Worm (Caenorhabditis elegans) whole organism, midembryonic: ENCODE data around the gene F46G11.2.

ENCODE experiments used
- T22C8.4 ChIP-seq: fragments of 200-800 bp; sonication (Bioruptor generic); IDR thresholded peaks from 2 replicates; pipeline ENCODE4 v1.3.6; 2022; ENCODE audit warnings: missing genetic modification characterization, missing compliant biosample characterization
- cog-1 ChIP-seq: sonication (generic microtip); optimal IDR thresholded peaks from 2 replicates; lab custom pipeline; 2016; ENCODE audit warnings: missing genetic modification characterization, missing compliant biosample characterization
- flt-1 ChIP-seq: fragments of 200-800 bp; sonication (Bioruptor generic); IDR thresholded peaks from 2 replicates; pipeline ENCODE4 v1.3.6; 2022; ENCODE audit warnings: missing genetic modification characterization, missing compliant biosample characterization
- klf-2 ChIP-seq: fragments of 200-800 bp; sonication (Bioruptor generic); conservative IDR thresholded peaks from 2 replicates; pipeline ENCODE4 v1.3.6; 2022; ENCODE audit warnings: missing genetic modification reagents, missing genetic modification characterization, missing compliant biosample characterization
- med-1 ChIP-seq: sonication (generic microtip); optimal IDR thresholded peaks from 2 replicates; lab custom pipeline; 2017; ENCODE audit warnings: missing genetic modification characterization, mild to moderate bottlenecking, missing compliant biosample characterization, antibody characterized with exemption, missing genetic modification reagents; ENCODE audit not compliant: insufficient read depth
- ref-1 ChIP-seq: fragments of 200-800 bp; sonication (Bioruptor generic); conservative IDR thresholded peaks from 2 replicates; pipeline ENCODE4 v1.3.6; 2022; ENCODE audit warnings: missing genetic modification reagents, missing genetic modification characterization, missing compliant biosample characterization
- tab-1 ChIP-seq: fragments of 200-800 bp; sonication (Bioruptor generic); IDR thresholded peaks from 2 replicates; pipeline ENCODE4 v1.3.6; 2022; ENCODE audit warnings: missing genetic modification characterization, missing compliant biosample characterization
- ztf-23 ChIP-seq: fragments of 200-800 bp; sonication (Bioruptor generic); IDR thresholded peaks from 2 replicates; pipeline ENCODE4 v1.3.6; 2022; ENCODE audit warnings: missing genetic modification reagents, missing genetic modification characterization, missing compliant biosample characterization
- ztf-29 ChIP-seq: fragments of 200-800 bp; sonication (Bioruptor generic); IDR thresholded peaks from 2 replicates; pipeline ENCODE4 v1.3.6; 2022; ENCODE audit warnings: missing genetic modification reagents, missing genetic modification characterization, missing compliant biosample characterization

The F46G11.2 gene

DNA sequence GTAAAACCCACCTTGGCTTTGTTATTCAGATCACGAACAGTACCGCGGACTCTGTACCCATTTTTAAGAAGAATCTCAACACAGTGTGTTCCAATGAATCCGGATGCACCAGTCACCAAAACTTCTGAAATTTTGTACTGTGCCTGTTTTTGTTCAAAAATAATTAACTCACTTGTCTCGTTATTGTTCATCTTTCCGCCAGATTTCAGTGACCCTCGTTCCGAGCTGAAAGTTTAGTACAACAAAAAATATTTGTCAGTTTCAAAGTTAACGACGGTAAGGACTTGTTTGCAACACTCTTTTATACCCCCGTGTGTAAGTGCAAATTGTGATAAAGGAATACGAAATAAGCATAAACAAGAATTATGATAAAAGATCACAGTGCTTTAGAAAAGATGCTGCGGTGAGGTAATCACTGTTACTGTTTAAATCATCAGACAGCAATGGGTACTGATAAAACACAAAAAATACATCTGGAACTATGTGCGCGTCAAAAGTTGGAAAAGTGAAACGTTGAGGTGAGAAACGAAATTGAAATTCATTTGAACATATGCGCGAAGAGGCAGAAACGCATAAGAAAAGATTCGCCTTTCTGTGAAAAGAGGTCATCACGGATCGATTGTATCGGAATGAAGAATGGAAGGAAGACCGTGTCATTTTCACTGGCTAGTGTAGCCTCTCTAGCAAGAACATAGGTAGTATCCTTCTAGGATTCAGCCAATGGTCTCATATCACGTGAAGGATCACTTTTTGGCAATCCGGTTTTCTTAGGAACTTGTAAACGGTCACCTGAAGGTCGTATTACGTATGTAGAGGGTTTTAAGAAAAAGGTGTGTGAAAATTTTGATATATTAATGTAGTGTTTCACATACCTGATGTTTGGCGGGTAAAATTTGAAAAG, 46.9 kb downstream of the F46G11.2 start, which contains the start of gene F13D11.4:
Gene F13D11.4, minus strand, starts transcription at position 225 of the 901 bp plus-strand sequence.
- TF ChIP-seq tab-1 (GFP tag; lab: Robert Waterston, UW), result no peak
- no peak for TF ChIP-seq ztf-23
- TF ChIP-seq cog-1 (tag; lab: Kevin White, UChicago), result no peak
- no peak for TF ChIP-seq T22C8.4 (GFP tag; lab: Robert Waterston, UW)
- no peak for TF ChIP-seq med-1 (GFP tag; lab: Kevin White, UChicago)
- TF ChIP-seq ref-1 (GFP tag; lab: Robert Waterston, UW), result no peak
- TF ChIP-seq flt-1 (GFP tag; lab: Robert Waterston, UW), result no peak
- no peak for TF ChIP-seq klf-2 (GFP tag; lab: Robert Waterston, UW)
- no peak for TF ChIP-seq ztf-29

DNA sequence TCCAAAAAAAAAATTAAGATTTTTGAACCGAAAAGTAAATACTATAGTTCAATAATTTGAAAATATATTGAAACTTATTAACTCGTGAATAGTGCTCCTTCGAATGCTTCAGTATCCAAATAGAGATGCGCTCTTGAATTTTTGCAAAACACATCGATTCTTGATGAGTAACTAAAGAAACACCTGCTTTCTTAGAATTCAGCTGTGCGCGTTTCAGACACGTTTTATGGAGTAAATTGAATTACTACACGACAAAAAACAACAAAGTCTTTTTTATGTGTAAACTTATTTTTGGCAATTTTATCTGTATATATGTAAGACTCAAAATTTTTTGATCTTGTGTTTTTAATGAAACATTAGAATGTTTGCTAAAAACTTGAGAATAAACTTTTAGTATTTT, 48.6 kb downstream of the F46G11.2 start:
- TF ChIP-seq tab-1 (GFP tag; lab: Robert Waterston, UW), result no peak
- no peak for TF ChIP-seq T22C8.4 (GFP tag; lab: Robert Waterston, UW)
- TF ChIP-seq ztf-29, result no peak
- TF ChIP-seq cog-1 (tag; lab: Kevin White, UChicago), result no peak
- no peak for TF ChIP-seq ref-1 (GFP tag; lab: Robert Waterston, UW)
- no peak for TF ChIP-seq flt-1 (GFP tag; lab: Robert Waterston, UW)
- TF ChIP-seq klf-2 (GFP tag; lab: Robert Waterston, UW), result no peak
- no peak for TF ChIP-seq ztf-23
- no peak for TF ChIP-seq med-1 (GFP tag; lab: Kevin White, UChicago)

DNA sequence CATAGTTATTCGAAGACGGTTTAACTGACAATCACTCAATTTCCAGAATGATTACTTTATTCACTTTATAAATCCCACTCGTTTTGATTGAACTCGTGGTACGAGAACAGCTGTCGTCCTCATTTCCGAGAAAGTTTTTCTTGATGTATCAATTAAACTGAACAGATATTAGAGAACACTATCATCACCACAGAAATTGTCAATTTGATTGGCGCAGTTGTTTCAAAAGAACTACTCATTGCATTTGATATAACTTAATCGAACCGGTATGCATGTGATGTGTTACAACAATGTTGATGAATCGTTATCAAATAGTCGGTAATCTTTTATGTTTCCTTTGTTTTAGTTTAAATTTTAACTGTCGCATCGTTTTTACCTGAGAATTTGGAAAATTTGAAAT, 49.1 kb downstream of the F46G11.2 start:
- TF ChIP-seq ztf-29 (no peak), klf-2 (GFP tag; lab: Robert Waterston, UW) (no peak), med-1 (GFP tag; lab: Kevin White, UChicago) (no peak), cog-1 (tag; lab: Kevin White, UChicago) (no peak), T22C8.4 (GFP tag; lab: Robert Waterston, UW) (no peak), ztf-23 (no peak), tab-1 (GFP tag; lab: Robert Waterston, UW) (no peak), flt-1 (GFP tag; lab: Robert Waterston, UW) (no peak), ref-1 (GFP tag; lab: Robert Waterston, UW) (no peak)

DNA sequence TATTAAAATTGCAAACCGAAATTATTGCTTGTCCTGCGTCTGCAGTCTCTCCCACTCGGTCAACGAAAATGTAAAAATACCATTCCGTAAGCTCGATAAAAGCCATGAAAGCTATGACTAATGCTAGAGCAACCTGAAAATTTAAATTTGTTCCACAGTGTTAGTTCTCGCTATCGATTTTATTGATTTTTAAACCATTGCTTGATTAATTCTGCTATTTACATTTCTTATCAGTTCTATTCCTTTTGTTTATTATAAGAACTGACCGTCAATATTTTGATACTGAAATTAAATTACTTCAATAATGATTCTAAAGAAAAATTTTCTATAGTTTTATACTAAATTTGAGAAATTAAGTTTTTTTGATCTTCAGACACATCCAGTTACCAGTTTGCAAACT, 51.2 kb downstream of the F46G11.2 start:
- TF ChIP-seq klf-2 (GFP tag; lab: Robert Waterston, UW) (no peak), ztf-23 (no peak), ztf-29 (no peak), cog-1 (tag; lab: Kevin White, UChicago) (no peak), tab-1 (GFP tag; lab: Robert Waterston, UW) (no peak), T22C8.4 (GFP tag; lab: Robert Waterston, UW) (no peak), med-1 (GFP tag; lab: Kevin White, UChicago) (no peak), flt-1 (GFP tag; lab: Robert Waterston, UW) (no peak), ref-1 (GFP tag; lab: Robert Waterston, UW) (no peak)

DNA sequence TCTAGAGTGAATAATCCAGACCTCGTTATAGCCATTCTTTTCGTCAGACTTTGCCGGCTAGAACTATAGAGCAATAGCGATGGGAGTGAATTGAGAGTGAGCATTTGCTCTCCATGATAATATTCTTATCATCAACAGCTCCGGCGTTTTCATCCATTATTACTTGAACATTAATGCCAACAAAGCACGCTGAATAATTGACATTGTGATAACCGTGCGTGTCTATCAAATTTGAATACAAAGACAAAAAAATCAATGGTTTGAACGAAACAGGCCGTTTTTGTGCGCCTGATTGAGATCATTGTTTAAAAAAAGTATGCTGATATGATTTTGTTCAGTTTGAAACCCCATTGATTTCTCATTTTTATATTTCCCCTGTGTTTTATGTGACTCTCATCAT, 51.7 kb downstream of the F46G11.2 start, which contains the start of gene dct-11:
Gene dct-11, minus strand, starts transcription at position 136 of the 400 bp plus-strand sequence.
- no peak for TF ChIP-seq ref-1 (GFP tag; lab: Robert Waterston, UW)
- TF ChIP-seq ztf-23, result no peak
- no peak for TF ChIP-seq cog-1 (tag; lab: Kevin White, UChicago)
- no peak for TF ChIP-seq med-1 (GFP tag; lab: Kevin White, UChicago)
- TF ChIP-seq klf-2 (GFP tag; lab: Robert Waterston, UW), result no peak
- TF ChIP-seq T22C8.4 (GFP tag; lab: Robert Waterston, UW), result no peak
- TF ChIP-seq ztf-29, result no peak
- TF ChIP-seq tab-1 (GFP tag; lab: Robert Waterston, UW), result no peak
- TF ChIP-seq flt-1 (GFP tag; lab: Robert Waterston, UW), result no peak
